Fruit fly (Drosophila melanogaster) whole organism, embryonic: ENCODE data around the gene CG17377.
A peak's percentile ranks its signal among the peaks of the same experiment; 100 is the strongest.

Source experiments
- CG10267 ChIP-seq: fragments of 200-800 bp; sonication (Bioruptor generic); optimal IDR thresholded peaks from 2 replicates; lab custom pipeline; 2018; ENCODE audit warnings: missing biosample characterization, mild to moderate bottlenecking, missing genetic modification characterization, moderate library complexity
- CG10321 ChIP-seq: fragments of 200-800 bp; sonication (Bioruptor generic); IDR thresholded peaks from 2 replicates; pipeline ENCODE4 v1.3.6; 2022; ENCODE audit warnings: missing biosample characterization, missing genetic modification characterization
- CG10959 ChIP-seq: fragments of 200-800 bp; sonication (Bioruptor generic); IDR thresholded peaks from 2 replicates; pipeline ENCODE4 v1.3.6; 2022; ENCODE audit warnings: missing biosample characterization, missing genetic modification characterization
- CG11504 ChIP-seq: fragments of 200-800 bp; sonication (Bioruptor generic); optimal IDR thresholded peaks from 3 replicates; lab custom pipeline; 2019; ENCODE audit warnings: missing biosample characterization, mild to moderate bottlenecking, missing genetic modification characterization, moderate library complexity
- CG1233 ChIP-seq: fragments of 200-800 bp; sonication (Bioruptor generic); optimal IDR thresholded peaks from 4 replicates; lab custom pipeline; 2018; ENCODE audit warnings: missing biosample characterization, mild to moderate bottlenecking, missing genetic modification characterization
- CG12942 ChIP-seq: fragments of 200-800 bp; sonication (Bioruptor generic); optimal IDR thresholded peaks from 3 replicates; lab custom pipeline; 2016; ENCODE audit warnings: missing biosample characterization, missing genetic modification characterization
- CG14050 ChIP-seq: fragments of 200-800 bp; sonication (Bioruptor generic); IDR thresholded peaks from 3 replicates; pipeline ENCODE4 v1.3.6; 2022; ENCODE audit warnings: missing biosample characterization, missing genetic modification characterization
- CG1603 ChIP-seq: fragments of 200-800 bp; sonication (Bioruptor generic); optimal IDR thresholded peaks from 2 replicates; lab custom pipeline; 2019; ENCODE audit warnings: missing biosample characterization, mild to moderate bottlenecking, missing genetic modification characterization, moderate library complexity
- CG2889 ChIP-seq: fragments of 200-800 bp; sonication (Bioruptor generic); IDR thresholded peaks from 3 replicates; pipeline ENCODE4 v1.3.6; 2022; ENCODE audit warnings: missing biosample characterization, missing genetic modification characterization
- CG30431 ChIP-seq: fragments of 200-800 bp; sonication (Bioruptor generic); optimal IDR thresholded peaks from 2 replicates; lab custom pipeline; 2017; ENCODE audit warnings: missing biosample characterization, missing genetic modification characterization
- CG3407 ChIP-seq: fragments of 200-800 bp; sonication (Bioruptor generic); optimal IDR thresholded peaks from 2 replicates; lab custom pipeline; 2018; ENCODE audit warnings: missing biosample characterization, mild to moderate bottlenecking, missing genetic modification characterization
- CG4360 ChIP-seq: fragments of 200-800 bp; sonication (Bioruptor generic); IDR thresholded peaks from 2 replicates; pipeline ENCODE4 v1.3.6; 2022; ENCODE audit warnings: missing biosample characterization, missing genetic modification characterization
- CG6175 ChIP-seq: fragments of 200-800 bp; sonication (Bioruptor generic); IDR thresholded peaks from 3 replicates; pipeline ENCODE4 v1.3.6; 2022; ENCODE audit warnings: missing biosample characterization, missing genetic modification characterization
- CG6813 ChIP-seq: fragments of 200-800 bp; sonication (Bioruptor generic); optimal IDR thresholded peaks from 2 replicates; lab custom pipeline; 2017; ENCODE audit warnings: missing biosample characterization, missing genetic modification characterization, mild to moderate bottlenecking, moderate library complexity, missing genetic modification reagents
- CG7786 ChIP-seq: fragments of 200-800 bp; sonication (Bioruptor generic); optimal IDR thresholded peaks from 2 replicates; lab custom pipeline; 2016; ENCODE audit warnings: missing biosample characterization, missing genetic modification characterization
- CG7839 ChIP-seq: fragments of 200-800 bp; sonication (Bioruptor generic); optimal IDR thresholded peaks from 3 replicates; lab custom pipeline; 2018; ENCODE audit warnings: missing biosample characterization, mild to moderate bottlenecking, missing genetic modification characterization, moderate library complexity
- CG8281 ChIP-seq: fragments of 200-800 bp; sonication (Bioruptor generic); optimal IDR thresholded peaks from 2 replicates; lab custom pipeline; 2018; ENCODE audit warnings: missing biosample characterization, mild to moderate bottlenecking, missing genetic modification characterization, moderate library complexity
- CG9609 ChIP-seq: fragments of 200-800 bp; sonication (Bioruptor generic); optimal IDR thresholded peaks from 3 replicates; lab custom pipeline; 2016; ENCODE audit warnings: missing biosample characterization, missing genetic modification characterization
- CG9727 ChIP-seq: fragments of 200-800 bp; sonication (Bioruptor generic); optimal IDR thresholded peaks from 3 replicates; lab custom pipeline; 2017; ENCODE audit warnings: missing biosample characterization, mild to moderate bottlenecking, missing genetic modification characterization
- Dll ChIP-seq: fragments of 200-800 bp; sonication (Bioruptor generic); IDR thresholded peaks from 4 replicates; pipeline ENCODE4 v1.3.6; 2022; ENCODE audit warnings: missing biosample characterization, missing genetic modification characterization; ENCODE audit not compliant: partially characterized antibody
- Eip74EF ChIP-seq, 2 experiments: fragments of 200-800 bp in 1 of 2; fragments of >200 bp in 1 of 2; sonication (Bioruptor generic) in 1 of 2; optimal IDR thresholded peaks; 2 replicates each; lab custom pipeline; 2017 to 2019; ENCODE audit warnings: missing biosample characterization in 2 of 2, missing genetic modification characterization in 2 of 2, mild to moderate bottlenecking in 1 of 2, moderate library complexity in 1 of 2
- Fer3 ChIP-seq: fragments of 200-800 bp; sonication (Bioruptor generic); optimal IDR thresholded peaks from 2 replicates; lab custom pipeline; 2018; ENCODE audit warnings: missing biosample characterization, mild to moderate bottlenecking, missing genetic modification characterization, moderate library complexity
- Hand ChIP-seq: fragments of 200-800 bp; sonication (Bioruptor generic); optimal IDR thresholded peaks from 2 replicates; lab custom pipeline; 2017; ENCODE audit warnings: mild to moderate bottlenecking, missing biosample characterization, missing genetic modification reagents, missing genetic modification characterization
- Hey ChIP-seq: fragments of 200-800 bp; sonication (Bioruptor generic); optimal IDR thresholded peaks from 3 replicates; lab custom pipeline; 2018; ENCODE audit warnings: missing biosample characterization, mild to moderate bottlenecking, missing genetic modification characterization
- HmgD ChIP-seq: fragments of 200-800 bp; sonication (Bioruptor generic); optimal IDR thresholded peaks from 3 replicates; lab custom pipeline; 2016; ENCODE audit warnings: missing biosample characterization, missing genetic modification characterization
- Hmr ChIP-seq: fragments of 200-800 bp; sonication (Bioruptor generic); optimal IDR thresholded peaks from 3 replicates; lab custom pipeline; 2017; ENCODE audit warnings: mild to moderate bottlenecking, missing biosample characterization, missing genetic modification reagents, missing genetic modification characterization
- Hsf ChIP-seq: fragments of 200-800 bp; sonication (Bioruptor generic); optimal IDR thresholded peaks from 3 replicates; lab custom pipeline; 2016; ENCODE audit warnings: missing biosample characterization, missing genetic modification characterization
- NfI ChIP-seq: fragments of 200-800 bp; sonication (Bioruptor generic); optimal IDR thresholded peaks from 3 replicates; lab custom pipeline; 2018; ENCODE audit warnings: missing biosample characterization, mild to moderate bottlenecking, missing genetic modification characterization, moderate library complexity
- Xbp1 ChIP-seq: fragments of 200-800 bp; sonication (Bioruptor generic); optimal IDR thresholded peaks from 3 replicates; lab custom pipeline; 2016; ENCODE audit warnings: missing biosample characterization, mild to moderate bottlenecking, missing genetic modification characterization
- ab ChIP-seq: fragments of 200-800 bp; sonication (Bioruptor generic); optimal IDR thresholded peaks from 2 replicates; lab custom pipeline; 2016; ENCODE audit warnings: missing biosample characterization, missing genetic modification characterization
- al ChIP-seq: fragments of 200-800 bp; sonication (Bioruptor generic); IDR thresholded peaks from 2 replicates; pipeline ENCODE4 v1.3.6; 2022; ENCODE audit warnings: missing biosample characterization, missing genetic modification characterization
- amos ChIP-seq: fragments of 200-800 bp; sonication (Bioruptor generic); IDR thresholded peaks from 2 replicates; pipeline ENCODE4 v1.3.6; 2022; ENCODE audit warnings: missing biosample characterization, missing genetic modification characterization; ENCODE audit not compliant: partially characterized antibody
- ap ChIP-seq: fragments of 200-800 bp; sonication (Bioruptor generic); IDR thresholded peaks from 2 replicates; pipeline ENCODE4 v1.3.6; 2022; ENCODE audit warnings: missing biosample characterization, missing genetic modification characterization
- corto ChIP-seq: fragments of 200-800 bp; sonication (Bioruptor generic); optimal IDR thresholded peaks from 2 replicates; lab custom pipeline; 2016; ENCODE audit warnings: missing biosample characterization, mild to moderate bottlenecking, missing genetic modification characterization, moderate library complexity
- croc ChIP-seq: fragments of 200-800 bp; sonication (Bioruptor generic); conservative IDR thresholded peaks from 3 replicates; pipeline ENCODE4 v1.3.6; 2022; ENCODE audit warnings: missing biosample characterization, missing genetic modification characterization
- fd102C ChIP-seq: fragments of 200-800 bp; sonication (Bioruptor generic); optimal IDR thresholded peaks from 2 replicates; lab custom pipeline; 2018; ENCODE audit warnings: missing biosample characterization, mild to moderate bottlenecking, missing genetic modification characterization, moderate library complexity
- fd3F ChIP-seq: fragments of 200-800 bp; sonication (Bioruptor generic); optimal IDR thresholded peaks from 2 replicates; lab custom pipeline; 2018; ENCODE audit warnings: missing biosample characterization, mild to moderate bottlenecking, missing genetic modification characterization, moderate library complexity
- fd64A ChIP-seq: fragments of 200-800 bp; sonication (Bioruptor generic); optimal IDR thresholded peaks from 3 replicates; lab custom pipeline; 2018; ENCODE audit warnings: missing biosample characterization, mild to moderate bottlenecking, missing genetic modification characterization
- fd96Cb ChIP-seq: fragments of 200-800 bp; sonication (Bioruptor generic); optimal IDR thresholded peaks from 2 replicates; lab custom pipeline; 2018; ENCODE audit warnings: missing biosample characterization, mild to moderate bottlenecking, missing genetic modification characterization, moderate library complexity
- gce ChIP-seq: fragments of 200-800 bp; sonication (Bioruptor generic); IDR thresholded peaks from 3 replicates; pipeline ENCODE4 v1.3.6; 2022; ENCODE audit warnings: missing biosample characterization, missing genetic modification characterization
- hbn ChIP-seq: fragments of 200-800 bp; sonication (Bioruptor generic); IDR thresholded peaks from 2 replicates; pipeline ENCODE4 v1.3.6; 2022; ENCODE audit warnings: missing biosample characterization, missing genetic modification characterization; ENCODE audit not compliant: partially characterized antibody
- luna ChIP-seq: fragments of 200-800 bp; sonication (Bioruptor generic); optimal IDR thresholded peaks from 2 replicates; lab custom pipeline; 2016; ENCODE audit warnings: missing biosample characterization, missing genetic modification characterization
- oc ChIP-seq: fragments of 200-800 bp; sonication (Bioruptor generic); optimal IDR thresholded peaks from 2 replicates; lab custom pipeline; 2018; ENCODE audit warnings: missing biosample characterization, mild to moderate bottlenecking, missing genetic modification characterization, moderate library complexity
- org-1 ChIP-seq: fragments of 200-800 bp; sonication (Bioruptor generic); optimal IDR thresholded peaks from 2 replicates; lab custom pipeline; 2017; ENCODE audit warnings: missing biosample characterization, missing genetic modification characterization
- peb ChIP-seq: fragments of 200-800 bp; sonication (Bioruptor generic); IDR thresholded peaks from 2 replicates; pipeline ENCODE4 v1.3.6; 2022; ENCODE audit warnings: missing biosample characterization, missing genetic modification characterization
- slou ChIP-seq: fragments of 200-800 bp; sonication (Bioruptor generic); optimal IDR thresholded peaks from 3 replicates; lab custom pipeline; 2016; ENCODE audit warnings: missing biosample characterization, missing genetic modification characterization
- tll ChIP-seq, 2 experiments: fragments of 200-800 bp in 1 of 2; fragments of >200 bp in 1 of 2; sonication (Bioruptor generic) in 1 of 2; optimal IDR thresholded peaks; 2 replicates each; lab custom pipeline; 2017 to 2019; ENCODE audit warnings: missing biosample characterization in 2 of 2, missing genetic modification characterization in 2 of 2, mild to moderate bottlenecking in 1 of 2, moderate library complexity in 1 of 2
- ttk ChIP-seq: fragments of 200-800 bp; sonication (Bioruptor generic); IDR thresholded peaks from 2 replicates; pipeline ENCODE4 v2.1.2; 2022; ENCODE audit warnings: missing biosample characterization, missing genetic modification characterization
- tx ChIP-seq: fragments of 200-800 bp; sonication (Bioruptor generic); optimal IDR thresholded peaks from 2 replicates; lab custom pipeline; 2016; ENCODE audit warnings: missing biosample characterization, missing genetic modification characterization
- unc-4 ChIP-seq: fragments of 200-800 bp; sonication (Bioruptor generic); IDR thresholded peaks from 2 replicates; pipeline ENCODE4 v1.3.6; 2022; ENCODE audit warnings: missing biosample characterization, missing genetic modification characterization; ENCODE audit not compliant: partially characterized antibody
- wor ChIP-seq: fragments of 200-800 bp; sonication (Bioruptor generic); IDR thresholded peaks from 2 replicates; pipeline ENCODE4 v1.3.6; 2022; ENCODE audit warnings: missing biosample characterization, missing genetic modification characterization

The CG17377 gene

dm6 chr2L:6818357-6818756 lies 15.7 kb upstream of the CG17377 start (continued):
- peak; percentile 44 for TF ChIP-seq fd102C (GFP tag; lab: Kevin White, UChicago)
- no peak for TF ChIP-seq CG11504
- TF ChIP-seq CG10959 (GFP tag; lab: Robert Waterston, UW), result no peak
- TF ChIP-seq amos (GFP tag; lab: Robert Waterston, UW), result no peak
- no peak for TF ChIP-seq CG14050
- TF ChIP-seq CG9727 (GFP tag; lab: Kevin White, UChicago), result peak; percentile 35
- TF ChIP-seq croc (GFP tag; lab: Robert Waterston, UW), result no peak
- peak; percentile 42 for TF ChIP-seq CG6813 (GFP tag; lab: Kevin White, UChicago)
- no peak for TF ChIP-seq CG7786 (GFP tag; lab: Kevin White, UChicago)
- no peak for TF ChIP-seq HmgD
- no peak for TF ChIP-seq corto (GFP tag; lab: Kevin White, UChicago)
- no peak for TF ChIP-seq Hmr (GFP tag; lab: Kevin White, UChicago)
- no peak for TF ChIP-seq CG7839 (tag; lab: Kevin White, UChicago)
- no peak for TF ChIP-seq Hand (GFP tag; lab: Kevin White, UChicago)
- no peak for TF ChIP-seq ab (GFP tag; lab: Kevin White, UChicago)
- TF ChIP-seq fd96Cb (tag; lab: Kevin White, UChicago), result no peak
- no peak for TF ChIP-seq CG9609 (GFP tag; lab: Kevin White, UChicago)
- no peak for TF ChIP-seq oc (tag; lab: Kevin White, UChicago)
- TF ChIP-seq tll (GFP tag; optimal IDR thresholded peaks at IDR 0.05; lab: Kevin White, UChicago), result peak in 1 of 2 experiments; percentile 46
- no peak for TF ChIP-seq CG12942
- no peak for TF ChIP-seq unc-4 (GFP tag; lab: Robert Waterston, UW)
- no peak for TF ChIP-seq Eip74EF (GFP tag; optimal IDR thresholded peaks at IDR 0.05; lab: Kevin White, UChicago)
- peak; percentile 31 for TF ChIP-seq CG3407 (GFP tag; lab: Kevin White, UChicago)
- TF ChIP-seq wor (GFP tag; lab: Robert Waterston, UW), result no peak
- no peak for TF ChIP-seq tx (GFP tag; lab: Kevin White, UChicago)
- no peak for TF ChIP-seq fd3F (GFP tag; lab: Kevin White, UChicago)
- TF ChIP-seq Hey (tag; lab: Kevin White, UChicago), result no peak
- TF ChIP-seq Hsf, result no peak
- no peak for TF ChIP-seq CG30431 (GFP tag; lab: Kevin White, UChicago)
- no peak for TF ChIP-seq slou (GFP tag; lab: Kevin White, UChicago)
- no peak for TF ChIP-seq CG2889
- no peak for TF ChIP-seq CG4360 (GFP tag; lab: Robert Waterston, UW)
- no peak for TF ChIP-seq CG10321 (GFP tag; lab: Robert Waterston, UW)
- no peak for TF ChIP-seq hbn (GFP tag; lab: Robert Waterston, UW)
- TF ChIP-seq NfI, result no peak
- TF ChIP-seq ap, result no peak
- no peak for TF ChIP-seq fd64A (GFP tag; lab: Kevin White, UChicago)
- TF ChIP-seq CG1603 (tag; lab: Kevin White, UChicago), result peak; percentile 41
- TF ChIP-seq gce (GFP tag; lab: Robert Waterston, UW), result no peak
- TF ChIP-seq luna (GFP tag; lab: Kevin White, UChicago), result no peak
- no peak for TF ChIP-seq ttk (GFP tag; lab: Robert Waterston, UW)
- TF ChIP-seq CG6175 (GFP tag; lab: Robert Waterston, UW), result no peak
- no peak for TF ChIP-seq CG10267 (tag; lab: Kevin White, UChicago)
- TF ChIP-seq peb (GFP tag; lab: Robert Waterston, UW), result no peak
- no peak for TF ChIP-seq Fer3
- no peak for TF ChIP-seq CG8281 (tag; lab: Kevin White, UChicago)
- no peak for TF ChIP-seq Xbp1 (GFP tag; lab: Kevin White, UChicago)
- TF ChIP-seq org-1, result no peak
- peak; percentile 4 for TF ChIP-seq CG1233 (GFP tag; lab: Kevin White, UChicago)
- no peak for TF ChIP-seq Dll (GFP tag; lab: Robert Waterston, UW)
- TF ChIP-seq al (GFP tag; lab: Robert Waterston, UW), result no peak
